Fruit fly (Drosophila melanogaster) whole organism, embryonic: ENCODE measurements around the gene CG14669.
A peak's percentile ranks its signal among the peaks of the same experiment; 100 is the strongest.

Experiments used
- CG10431 ChIP-seq: fragments of 200-800 bp; sonication (Bioruptor generic); optimal IDR thresholded peaks from 3 replicates; lab custom pipeline; 2018; ENCODE audit warnings: missing biosample characterization, mild to moderate bottlenecking, missing genetic modification characterization
- CG1233 ChIP-seq: fragments of 200-800 bp; sonication (Bioruptor generic); optimal IDR thresholded peaks from 4 replicates; lab custom pipeline; 2018; ENCODE audit warnings: missing biosample characterization, mild to moderate bottlenecking, missing genetic modification characterization
- CG14050 ChIP-seq: fragments of 200-800 bp; sonication (Bioruptor generic); IDR thresholded peaks from 3 replicates; pipeline ENCODE4 v1.3.6; 2022; ENCODE audit warnings: missing biosample characterization, missing genetic modification characterization
- CG15011 ChIP-seq: fragments of 200-800 bp; sonication (Bioruptor generic); optimal IDR thresholded peaks from 3 replicates; lab custom pipeline; 2018; ENCODE audit warnings: missing biosample characterization, mild to moderate bottlenecking, missing genetic modification characterization
- CG15601 ChIP-seq: fragments of 200-800 bp; sonication (Bioruptor generic); optimal IDR thresholded peaks from 3 replicates; lab custom pipeline; 2019; ENCODE audit warnings: missing biosample characterization, mild to moderate bottlenecking, missing genetic modification characterization, moderate library complexity
- CG16815 ChIP-seq: fragments of 200-800 bp; sonication (Bioruptor generic); optimal IDR thresholded peaks from 3 replicates; lab custom pipeline; 2017; ENCODE audit warnings: missing biosample characterization, mild to moderate bottlenecking, missing genetic modification characterization
- CG16863 ChIP-seq: fragments of 200-800 bp; sonication (Bioruptor generic); optimal IDR thresholded peaks from 3 replicates; lab custom pipeline; 2016; ENCODE audit warnings: missing biosample characterization, missing genetic modification characterization
- CG17612 ChIP-seq: fragments of 200-800 bp; sonication (Bioruptor generic); IDR thresholded peaks from 2 replicates; pipeline ENCODE4 v1.3.6; 2022; ENCODE audit warnings: missing biosample characterization, missing genetic modification characterization
- CG1832 ChIP-seq: fragments of 200-800 bp; sonication (Bioruptor generic); optimal IDR thresholded peaks from 2 replicates; lab custom pipeline; 2017; ENCODE audit warnings: missing biosample characterization, mild to moderate bottlenecking, missing genetic modification characterization, inconsistent platforms
- CG18476 ChIP-seq: fragments of 200-800 bp; sonication (Bioruptor generic); optimal IDR thresholded peaks from 2 replicates; lab custom pipeline; 2016; ENCODE audit warnings: missing biosample characterization, mild to moderate bottlenecking, missing genetic modification characterization
- CG18599 ChIP-seq: fragments of 200-800 bp; sonication (Bioruptor generic); optimal IDR thresholded peaks from 3 replicates; lab custom pipeline; 2017; ENCODE audit warnings: missing biosample characterization, missing genetic modification characterization, mild to moderate bottlenecking, moderate library complexity, missing genetic modification reagents
- CG2875 ChIP-seq: fragments of 200-800 bp; sonication (Bioruptor generic); optimal IDR thresholded peaks from 2 replicates; lab custom pipeline; 2017; ENCODE audit warnings: missing biosample characterization, mild to moderate bottlenecking, missing genetic modification characterization, missing genetic modification reagents
- CG32532 ChIP-seq: fragments of 200-800 bp; sonication (Bioruptor generic); IDR thresholded peaks from 2 replicates; pipeline ENCODE4 v1.3.6; 2022; ENCODE audit warnings: missing biosample characterization, missing genetic modification characterization
- CG33213 ChIP-seq: fragments of 200-800 bp; sonication (Bioruptor generic); optimal IDR thresholded peaks from 3 replicates; lab custom pipeline; 2016; ENCODE audit warnings: missing biosample characterization, missing genetic modification characterization
- CG3407 ChIP-seq: fragments of 200-800 bp; sonication (Bioruptor generic); optimal IDR thresholded peaks from 2 replicates; lab custom pipeline; 2018; ENCODE audit warnings: missing biosample characterization, mild to moderate bottlenecking, missing genetic modification characterization
- CG3726 ChIP-seq: fragments of 200-800 bp; sonication (Bioruptor generic); IDR thresholded peaks from 3 replicates; pipeline ENCODE4, ENCODE4 v1.3.6; 2022; ENCODE audit warnings: missing biosample characterization, missing genetic modification characterization
- CG4328 ChIP-seq: fragments of 200-800 bp; sonication (Bioruptor generic); optimal IDR thresholded peaks from 3 replicates; lab custom pipeline; 2017; ENCODE audit warnings: missing biosample characterization, missing genetic modification reagents, missing genetic modification characterization
- CG43689 ChIP-seq: fragments of 200-800 bp; sonication (Bioruptor generic); IDR thresholded peaks from 2 replicates; pipeline ENCODE4 v1.3.6; 2022; ENCODE audit warnings: missing biosample characterization, missing genetic modification characterization
- CG4404 ChIP-seq: fragments of 200-800 bp; sonication (Bioruptor generic); IDR thresholded peaks from 2 replicates; pipeline ENCODE4 v1.3.6; 2022; ENCODE audit warnings: missing biosample characterization, missing genetic modification characterization
- CG4424 ChIP-seq: fragments of 200-800 bp; sonication (Bioruptor generic); optimal IDR thresholded peaks from 3 replicates; lab custom pipeline; 2016; ENCODE audit warnings: missing biosample characterization, missing genetic modification characterization
- CG4820 ChIP-seq: fragments of 200-800 bp; sonication (Bioruptor generic); optimal IDR thresholded peaks from 3 replicates; lab custom pipeline; 2016; ENCODE audit warnings: missing biosample characterization, missing genetic modification characterization
- CG4854 ChIP-seq: fragments of 200-800 bp; sonication (Bioruptor generic); optimal IDR thresholded peaks from 2 replicates; lab custom pipeline; 2016; ENCODE audit warnings: missing biosample characterization, missing genetic modification characterization, inconsistent platforms
- CG8089 ChIP-seq: fragments of 200-800 bp; sonication (Bioruptor generic); optimal IDR thresholded peaks from 3 replicates; lab custom pipeline; 2016; ENCODE audit warnings: missing biosample characterization, missing genetic modification characterization
- CG8359 ChIP-seq: fragments of 200-800 bp; sonication (Bioruptor generic); optimal IDR thresholded peaks from 2 replicates; lab custom pipeline; 2017; ENCODE audit warnings: missing biosample characterization, mild to moderate bottlenecking, missing genetic modification characterization, borderline replicate concordance
- CG8924 ChIP-seq: fragments of 200-800 bp; optimal IDR thresholded peaks from 3 replicates; lab custom pipeline; 2019; ENCODE audit warnings: missing biosample characterization, mild to moderate bottlenecking, missing genetic modification characterization, moderate library complexity
- CG9437 ChIP-seq: fragments of 200-800 bp; sonication (Bioruptor generic); optimal IDR thresholded peaks from 2 replicates; lab custom pipeline; 2018; ENCODE audit warnings: missing biosample characterization, mild to moderate bottlenecking, missing genetic modification characterization
- Chrac-16 ChIP-seq: fragments of 200-800 bp; sonication (Bioruptor generic); optimal IDR thresholded peaks from 3 replicates; lab custom pipeline; 2016; ENCODE audit warnings: missing biosample characterization, missing genetic modification characterization
- Ets65A ChIP-seq: fragments of 200-800 bp; sonication (Bioruptor generic); peaks from one replicate; lab custom pipeline; 2016; ENCODE audit warnings: missing biosample characterization, missing genetic modification characterization
- NC2β ChIP-seq: fragments of 200-800 bp; sonication (Bioruptor generic); optimal IDR thresholded peaks from 2 replicates; lab custom pipeline; 2016; ENCODE audit warnings: missing biosample characterization, missing genetic modification characterization
- NK7.1 ChIP-seq: fragments of 200-800 bp; sonication (Bioruptor generic); optimal IDR thresholded peaks from 3 replicates; lab custom pipeline; 2016; ENCODE audit warnings: missing biosample characterization, missing genetic modification characterization
- Nf-YC ChIP-seq: fragments of 200-800 bp; optimal IDR thresholded peaks from 3 replicates; lab custom pipeline; 2019; ENCODE audit warnings: missing biosample characterization, mild to moderate bottlenecking, missing genetic modification characterization, moderate library complexity
- Oaz ChIP-seq: fragments of 200-800 bp; sonication (Bioruptor generic); IDR thresholded peaks from 2 replicates; pipeline ENCODE4 v1.3.6; 2022; ENCODE audit warnings: missing biosample characterization, missing genetic modification characterization
- Rx ChIP-seq: fragments of 200-800 bp; sonication (Bioruptor generic); IDR thresholded peaks from 2 replicates; pipeline ENCODE4 v1.3.6; 2022; ENCODE audit warnings: missing biosample characterization, missing genetic modification characterization
- Sox100B ChIP-seq: fragments of 200-800 bp; sonication (Bioruptor generic); optimal IDR thresholded peaks from 3 replicates; lab custom pipeline; 2018; ENCODE audit warnings: missing biosample characterization, mild to moderate bottlenecking, missing genetic modification characterization
- Sox102F ChIP-seq: fragments of 200-800 bp; sonication (Bioruptor generic); optimal IDR thresholded peaks from 2 replicates; lab custom pipeline; 2018; ENCODE audit warnings: missing biosample characterization, mild to moderate bottlenecking, missing genetic modification characterization, moderate library complexity
- Spps ChIP-seq: fragments of 200-800 bp; sonication (Bioruptor generic); optimal IDR thresholded peaks from 2 replicates; lab custom pipeline; 2018; ENCODE audit warnings: missing biosample characterization, mild to moderate bottlenecking, missing genetic modification characterization
- Usf ChIP-seq: fragments of 200-800 bp; sonication (Bioruptor generic); optimal IDR thresholded peaks from 2 replicates; lab custom pipeline; 2017; ENCODE audit warnings: missing genotype, missing biosample characterization, missing genetic modification characterization
- aop ChIP-seq: fragments of 200-800 bp; sonication (Bioruptor generic); IDR thresholded peaks from 2 replicates; pipeline ENCODE4 v1.3.6; 2022; ENCODE audit warnings: missing biosample characterization, missing genetic modification characterization
- ash1 ChIP-seq: fragments of 200-800 bp; sonication (Bioruptor generic); optimal IDR thresholded peaks from 2 replicates; lab custom pipeline; 2018; ENCODE audit warnings: missing biosample characterization, mild to moderate bottlenecking, missing genetic modification characterization
- btn ChIP-seq: fragments of 200-800 bp; sonication (Bioruptor generic); optimal IDR thresholded peaks from 2 replicates; lab custom pipeline; 2016; ENCODE audit warnings: missing biosample characterization, missing genetic modification characterization
- cad ChIP-seq: fragments of >200 bp; optimal IDR thresholded peaks from 2 replicates; lab custom pipeline; 2017; ENCODE audit warnings: missing biosample characterization, missing genetic modification characterization
- chinmo ChIP-seq: fragments of 200-800 bp; sonication (Bioruptor generic); IDR thresholded peaks from 4 replicates; pipeline ENCODE4 v1.3.6; 2022; ENCODE audit warnings: missing biosample characterization, missing genetic modification characterization; ENCODE audit not compliant: partially characterized antibody
- en ChIP-seq: fragments of 200-800 bp; sonication (Bioruptor generic); optimal IDR thresholded peaks from 2 replicates; lab custom pipeline; 2016; ENCODE audit warnings: missing biosample characterization, missing genetic modification characterization
- eve ChIP-seq, 2 experiments: fragments of >200 bp; optimal IDR thresholded peaks; 2 replicates each; lab custom pipeline; 2017; ENCODE audit warnings: missing biosample characterization in 2 of 2, missing genetic modification characterization in 2 of 2
- gcm2 ChIP-seq: fragments of 200-800 bp; sonication (Bioruptor generic); optimal IDR thresholded peaks from 2 replicates; lab custom pipeline; 2016; ENCODE audit warnings: missing biosample characterization, missing genetic modification characterization
- insv ChIP-seq, 2 experiments: fragments of 200-800 bp; sonication (Bioruptor generic); optimal IDR thresholded peaks; 3 replicates each; lab custom pipeline; 2016 to 2018; ENCODE audit warnings: missing biosample characterization in 2 of 2, missing genetic modification characterization in 2 of 2
- kni ChIP-seq: fragments of 200-800 bp; sonication (Bioruptor generic); optimal IDR thresholded peaks from 3 replicates; lab custom pipeline; 2017; ENCODE audit warnings: mild to moderate bottlenecking, missing biosample characterization, missing genetic modification reagents, missing genetic modification characterization
- rib ChIP-seq: fragments of 200-800 bp; sonication (Bioruptor generic); IDR thresholded peaks from 2 replicates; pipeline ENCODE4 v1.3.6; 2022; ENCODE audit warnings: missing biosample characterization, missing genetic modification characterization
- ro ChIP-seq: fragments of 200-800 bp; sonication (Bioruptor generic); IDR thresholded peaks from 2 replicates; pipeline ENCODE4 v1.3.6; 2022; ENCODE audit warnings: missing biosample characterization, missing genetic modification characterization
- so ChIP-seq: fragments of 200-800 bp; sonication (Bioruptor generic); IDR thresholded peaks from 3 replicates; pipeline ENCODE4 v1.3.6; 2022; ENCODE audit warnings: missing biosample characterization, missing genetic modification characterization
- sr ChIP-seq: fragments of 200-800 bp; sonication (Bioruptor generic); IDR thresholded peaks from 3 replicates; pipeline ENCODE4 v1.3.6; 2022; ENCODE audit warnings: missing biosample characterization, missing genetic modification characterization
- zf30C ChIP-seq: fragments of 200-800 bp; sonication (Bioruptor generic); optimal IDR thresholded peaks from 3 replicates; lab custom pipeline; 2018; ENCODE audit warnings: missing biosample characterization, mild to moderate bottlenecking, missing genetic modification characterization

CG14669 gene

DNA sequence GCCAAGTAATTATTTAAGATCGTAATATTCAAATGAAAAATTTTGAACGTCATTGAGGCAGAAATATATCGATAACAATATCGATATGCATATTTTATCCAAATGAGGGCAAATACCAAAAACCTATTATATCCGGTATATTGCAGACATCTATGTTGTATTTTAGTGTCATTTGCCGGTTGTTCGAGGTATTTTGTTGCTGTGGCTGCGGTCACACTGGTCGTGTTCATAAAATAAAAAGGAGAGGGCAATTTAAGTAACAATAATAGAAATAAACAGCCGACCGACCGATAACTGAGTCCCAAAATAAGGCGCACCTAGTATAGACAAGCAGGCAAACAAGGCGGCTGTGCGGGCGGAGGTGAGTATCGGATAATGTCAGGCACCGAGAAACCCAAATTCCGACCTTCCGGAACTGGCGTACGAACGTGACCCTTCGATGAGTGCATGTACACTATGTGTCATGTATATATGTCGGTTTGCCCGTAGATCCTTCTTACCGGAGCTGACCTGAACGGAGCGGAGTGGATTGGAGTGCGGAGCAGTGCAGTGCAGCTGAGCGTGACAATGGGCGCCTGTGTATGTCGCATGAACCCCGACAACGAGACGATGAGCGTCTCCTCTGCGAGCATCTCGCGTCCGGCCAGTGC lies 20.5 kb upstream of the CG14669 start, which contains the start of gene CG1172 (continued):
- peak; percentile 41 for TF ChIP-seq CG15601 (tag; lab: Kevin White, UChicago)
- TF ChIP-seq CG15011 (GFP tag; lab: Kevin White, UChicago), result no peak
- TF ChIP-seq gcm2 (GFP tag; lab: Kevin White, UChicago), result no peak
- no peak for TF ChIP-seq CG3726 (GFP tag; lab: Robert Waterston, UW)
- no peak for TF ChIP-seq CG8924 (tag; lab: Kevin White, UChicago)
- no peak for TF ChIP-seq CG43689
- no peak for TF ChIP-seq CG16863 (GFP tag; lab: Kevin White, UChicago)
- TF ChIP-seq CG32532 (GFP tag; lab: Robert Waterston, UW), result no peak
- TF ChIP-seq CG17612 (GFP tag; lab: Robert Waterston, UW), result no peak
- no peak for TF ChIP-seq zf30C
- TF ChIP-seq ash1 (GFP tag; lab: Kevin White, UChicago), result no peak
- TF ChIP-seq CG18599 (GFP tag; lab: Kevin White, UChicago), result no peak
- no peak for TF ChIP-seq NK7.1 (GFP tag; lab: Kevin White, UChicago)
- TF ChIP-seq CG4820 (GFP tag; lab: Kevin White, UChicago), result no peak
- no peak for TF ChIP-seq so (GFP tag; lab: Robert Waterston, UW)
- no peak for TF ChIP-seq CG4854 (GFP tag; lab: Kevin White, UChicago)
- TF ChIP-seq CG8359, result no peak
- no peak for TF ChIP-seq sr
- no peak for TF ChIP-seq Sox102F (GFP tag; lab: Kevin White, UChicago)
- no peak for TF ChIP-seq Usf
- TF ChIP-seq Rx, result no peak
- no peak for TF ChIP-seq Sox100B
- peak in 1 of 2 experiments; percentile 6 for TF ChIP-seq insv (GFP tag; optimal IDR thresholded peaks at IDR 0.05; lab: Kevin White, UChicago)
- TF ChIP-seq CG2875 (GFP tag; lab: Kevin White, UChicago), result no peak
- peak; percentile 60 for TF ChIP-seq CG33213 (GFP tag; lab: Kevin White, UChicago)
- no peak for TF ChIP-seq kni (GFP tag; lab: Kevin White, UChicago)
- 0 out of 4 replicates have a peak, but pooled peaks have one; percentile 48 for TF ChIP-seq chinmo
- TF ChIP-seq CG4424 (GFP tag; lab: Kevin White, UChicago), result no peak
- no peak for TF ChIP-seq eve (GFP tag; optimal IDR thresholded peaks at IDR 0.05; lab: Kevin White, UChicago)
- TF ChIP-seq CG16815 (GFP tag; lab: Kevin White, UChicago), result no peak
- TF ChIP-seq CG4404 (GFP tag; lab: Robert Waterston, UW), result no peak
- TF ChIP-seq aop (GFP tag; lab: Robert Waterston, UW), result no peak
- no peak for TF ChIP-seq en (GFP tag; lab: Kevin White, UChicago)
- no peak for TF ChIP-seq CG8089 (GFP tag; lab: Kevin White, UChicago)
- TF ChIP-seq ro (GFP tag; lab: Robert Waterston, UW), result no peak
- no peak for TF ChIP-seq CG18476 (GFP tag; lab: Kevin White, UChicago)
- TF ChIP-seq rib (GFP tag; lab: Robert Waterston, UW), result no peak
- no peak for TF ChIP-seq CG1233 (GFP tag; lab: Kevin White, UChicago)
- TF ChIP-seq NC2β (GFP tag; lab: Kevin White, UChicago), result no peak
- TF ChIP-seq CG4328 (GFP tag; lab: Kevin White, UChicago), result no peak
- no peak for TF ChIP-seq cad (GFP tag; lab: Kevin White, UChicago)
- peak; percentile 27 for TF ChIP-seq CG10431 (GFP tag; lab: Kevin White, UChicago)
- no peak for TF ChIP-seq btn (GFP tag; lab: Kevin White, UChicago)
- TF ChIP-seq Nf-YC (tag; lab: Kevin White, UChicago), result no peak
- peak; percentile 77 for TF ChIP-seq Ets65A (GFP tag; lab: Kevin White, UChicago)
- TF ChIP-seq Chrac-16, result no peak
- TF ChIP-seq CG14050 (GFP tag; lab: Robert Waterston, UW), result no peak
- no peak for TF ChIP-seq CG1832 (GFP tag; lab: Kevin White, UChicago)
- no peak for TF ChIP-seq CG3407
- TF ChIP-seq Oaz (GFP tag; lab: Robert Waterston, UW), result no peak
- no peak for TF ChIP-seq Spps
- no peak for TF ChIP-seq CG9437 (GFP tag; lab: Kevin White, UChicago)
